Worm (Caenorhabditis elegans) whole organism, late embryonic: ENCODE results near the gene T22F3.11.

ENCODE experiments used
- ceh-14 ChIP-seq: sonication (generic microtip); optimal IDR thresholded peaks from 2 replicates; lab custom pipeline; 2016; ENCODE audit warnings: missing genotype, missing genetic modification characterization, missing compliant biosample characterization
- dmd-4 ChIP-seq: sonication (generic microtip); optimal IDR thresholded peaks from 2 replicates; lab custom pipeline; 2016; ENCODE audit warnings: borderline replicate concordance, missing genetic modification characterization, missing compliant biosample characterization
- dve-1 ChIP-seq: sonication (generic microtip); optimal IDR thresholded peaks from 2 replicates; lab custom pipeline; 2017; ENCODE audit warnings: antibody characterized with exemption, mild to moderate bottlenecking, missing genetic modification characterization, missing compliant biosample characterization
- ets-4 ChIP-seq: sonication (generic microtip); optimal IDR thresholded peaks from 2 replicates; lab custom pipeline; 2016; ENCODE audit warnings: missing genetic modification characterization, missing compliant biosample characterization
- nhr-232 ChIP-seq: sonication (generic microtip); optimal IDR thresholded peaks from 2 replicates; lab custom pipeline; 2016; ENCODE audit warnings: missing genetic modification characterization, missing compliant biosample characterization
- pha-4 ChIP-seq: fragments of 150-350 bp; optimal IDR thresholded peaks from 2 replicates; lab custom pipeline; 2018; ENCODE audit warnings: missing biosample characterization, missing genetic modification reagents, missing genetic modification characterization
- pqm-1 ChIP-seq: sonication (generic microtip); optimal IDR thresholded peaks from 2 replicates; lab custom pipeline; 2016; ENCODE audit warnings: missing genetic modification characterization, missing compliant biosample characterization
- tbx-7 ChIP-seq: sonication (generic microtip); optimal IDR thresholded peaks from 2 replicates; lab custom pipeline; 2016; ENCODE audit warnings: missing genotype, missing genetic modification characterization, missing compliant biosample characterization
- unc-55 ChIP-seq: sonication (generic microtip); optimal IDR thresholded peaks from 2 replicates; lab custom pipeline; 2017; ENCODE audit warnings: missing biosample characterization, missing genetic modification reagents, missing genetic modification characterization

DNA sequence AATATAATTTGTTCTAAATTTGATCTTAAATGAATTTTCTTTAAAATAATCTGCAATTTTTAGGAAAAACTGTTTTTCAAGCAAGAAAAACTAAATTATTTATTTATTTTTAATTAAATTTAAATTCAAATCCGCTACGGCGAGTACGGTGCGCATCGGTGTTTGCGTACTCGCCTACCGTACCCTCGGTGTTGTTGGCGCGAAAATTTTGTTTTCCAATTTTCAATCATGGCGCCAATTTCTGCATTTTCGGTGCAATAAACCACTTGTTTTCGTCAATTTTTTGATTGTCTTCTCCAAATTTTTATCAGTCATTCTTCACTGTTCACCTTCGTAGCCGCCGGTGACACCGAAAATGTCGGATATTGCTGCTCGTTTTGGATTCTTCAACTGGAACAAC is 35.5 kb downstream of the T22F3.11 start, which contains the start of gene pygl-1:
- TF ChIP-seq dmd-4 (tag; lab: Kevin White, UChicago) = no peak
- no peak for TF ChIP-seq pha-4 (tag; lab: Kevin White, UChicago)
- no peak for TF ChIP-seq nhr-232 (tag; lab: Kevin White, UChicago)
- no peak for TF ChIP-seq ceh-14 (tag; lab: Kevin White, UChicago)
- no peak for TF ChIP-seq ets-4 (tag; lab: Kevin White, UChicago)
- no peak for TF ChIP-seq tbx-7 (tag; lab: Kevin White, UChicago)
- TF ChIP-seq dve-1 (tag; lab: Kevin White, UChicago) = no peak
- no peak for TF ChIP-seq unc-55
- TF ChIP-seq pqm-1 (tag; lab: Kevin White, UChicago) = no peak
